Worm (Caenorhabditis elegans): Measurements from ENCODE around the gene R144.12.

The R144.12 gene

DNA sequence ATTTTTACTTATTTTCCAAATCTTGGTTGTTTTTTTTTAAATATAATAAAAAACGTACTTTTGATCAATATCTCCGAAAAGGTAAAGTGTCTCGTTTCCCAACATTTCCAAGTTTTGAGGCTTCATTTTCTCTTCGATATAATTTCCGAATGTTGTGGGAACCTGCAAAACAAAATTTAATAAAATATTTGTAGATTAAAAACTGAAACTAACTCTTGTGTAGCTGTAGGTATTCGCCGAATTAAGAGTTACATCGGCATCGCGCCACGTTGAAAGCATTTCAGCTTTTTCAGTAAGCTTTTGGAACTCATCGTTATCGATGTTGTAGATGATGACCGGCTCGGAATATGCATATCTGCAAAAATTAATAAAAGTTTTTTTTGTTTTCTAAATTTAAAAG lies 44.4 kb downstream of the R144.12 start, which contains the start of gene vps-22:
Gene vps-22 (minus strand): TSS at position 101 of the 400 bp plus-strand sequence.
- TF ChIP-seq hmg-11 (tag; optimal IDR thresholded peaks at IDR 0.05), result no peak
- TF ChIP-seq nhr-237 (tag; optimal IDR thresholded peaks at IDR 0.05), result no peak
- TF ChIP-seq fos-1 (tag; optimal IDR thresholded peaks at IDR 0.05), result no peak
- TF ChIP-seq elt-3 (tag; optimal IDR thresholded peaks at IDR 0.05), result no peak
- no peak for TF ChIP-seq egl-5 (tag; optimal IDR thresholded peaks at IDR 0.05)
- no peak for TF ChIP-seq ztf-11 (tag; optimal IDR thresholded peaks at IDR 0.05)
- no peak for TF ChIP-seq nhr-23 (tag; optimal IDR thresholded peaks at IDR 0.05)
- no peak for TF ChIP-seq ceh-28 (tag; optimal IDR thresholded peaks at IDR 0.05)
- TF ChIP-seq nfya-1 (tag; optimal IDR thresholded peaks at IDR 0.05; ENCODE audit: insufficient read depth), result no peak
- TF ChIP-seq jun-1 (tag; optimal IDR thresholded peaks at IDR 0.05), result no peak
- TF ChIP-seq nhr-25 (tag; optimal IDR thresholded peaks at IDR 0.05), result no peak

DNA sequence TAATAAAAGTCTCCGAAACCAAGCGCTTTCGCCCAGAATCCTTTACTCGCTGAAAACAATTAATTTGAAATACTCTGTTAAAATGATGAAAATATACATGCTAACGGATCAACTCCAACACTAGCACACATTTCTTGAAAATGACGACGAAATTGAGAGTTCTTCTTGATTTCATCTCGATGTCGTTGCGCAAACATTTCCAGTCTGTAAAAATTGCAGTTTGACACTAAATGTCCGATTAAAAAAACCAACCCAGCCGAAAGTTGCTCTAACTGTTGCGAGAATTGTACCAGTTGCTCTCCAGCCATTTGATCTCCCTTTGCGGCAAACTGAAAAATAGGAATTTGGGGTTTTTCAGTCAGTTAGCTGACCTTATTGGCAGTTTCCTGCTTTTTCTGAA lies 45.5 kb downstream of the R144.12 start:
- TF ChIP-seq nhr-25 (tag; optimal IDR thresholded peaks at IDR 0.05) (no peak), fos-1 (tag; optimal IDR thresholded peaks at IDR 0.05) (no peak), unc-39 (tag; optimal IDR thresholded peaks at IDR 0.05) (no peak), daf-12 (tag; optimal IDR thresholded peaks at IDR 0.05) (no peak), nhr-28 (tag; optimal IDR thresholded peaks at IDR 0.05) (no peak)

DNA sequence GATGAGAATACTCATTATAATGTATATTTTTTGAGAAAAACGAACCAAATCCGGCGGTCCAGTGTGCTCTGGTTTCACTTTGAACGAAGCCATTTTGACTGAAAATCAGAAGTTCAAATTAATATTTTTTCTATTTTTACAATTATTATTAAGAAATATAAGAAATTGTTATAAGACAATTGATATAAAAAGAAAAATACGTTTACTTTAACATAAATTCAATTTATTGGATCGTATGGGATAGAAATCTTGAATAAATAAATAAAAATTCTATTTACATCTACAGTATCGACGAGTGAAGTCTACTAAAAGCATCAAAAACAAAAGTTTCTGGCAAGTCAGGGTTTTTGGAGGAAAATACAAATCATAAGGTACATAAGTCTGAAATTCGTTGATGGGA lies 46.6 kb downstream of the R144.12 start, which contains the start of gene C27F2.4:
Gene C27F2.4 (minus strand): TSS at position 101 of the 400 bp plus-strand sequence.
- TF ChIP-seq ceh-82 (tag; optimal IDR thresholded peaks at IDR 0.05) (no peak), nhr-25 (tag; optimal IDR thresholded peaks at IDR 0.05) (no peak), nhr-12 (tag; optimal IDR thresholded peaks at IDR 0.05) (no peak), mml-1 (tag; optimal IDR thresholded peaks at IDR 0.05) (no peak)

DNA sequence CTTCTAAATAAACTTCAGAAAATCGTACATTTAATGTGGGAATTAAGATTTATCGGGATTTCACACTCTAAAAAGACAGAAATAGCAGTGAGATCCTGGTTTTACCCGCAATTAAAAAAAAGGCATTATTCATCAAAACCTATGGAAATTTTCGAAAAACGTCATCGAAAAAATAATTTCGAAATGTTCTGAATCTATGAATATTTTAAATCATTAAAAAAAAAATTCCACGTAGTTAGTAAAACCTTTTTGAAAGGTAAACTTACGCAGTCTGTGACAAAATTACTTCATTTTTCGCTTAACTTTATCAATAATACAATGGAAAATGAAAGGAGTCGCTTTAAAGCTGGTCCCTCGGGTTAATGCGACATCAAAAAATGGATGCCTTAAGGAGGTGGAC lies 50.2 kb downstream of the R144.12 start, which contains the start of gene C26E6.1:
Gene C26E6.1 (plus strand): TSS at position 301 of the 400 bp plus-strand sequence.
- no peak for TF ChIP-seq nhr-25 (tag; optimal IDR thresholded peaks at IDR 0.05)

Measured in whole organism, L3 larva.